Fruit fly (Drosophila melanogaster) whole organism, pupa: ENCODE results near the gene yellow-b.

Experiments used
- CG10348 ChIP-seq: fragments of 200-800 bp; sonication (Bioruptor generic); IDR thresholded peaks from 2 replicates; pipeline ENCODE4 v1.3.6; 2022; ENCODE audit warnings: missing biosample characterization, missing genetic modification characterization
- CG12605 ChIP-seq: fragments of 200-800 bp; sonication (Bioruptor generic); IDR thresholded peaks from 2 replicates; pipeline ENCODE4 v1.3.6; 2022; ENCODE audit warnings: missing biosample characterization, missing genetic modification characterization
- CG13204 ChIP-seq: fragments of 200-800 bp; sonication (Bioruptor generic); optimal IDR thresholded peaks from 2 replicates; lab custom pipeline; 2018; ENCODE audit warnings: missing biosample characterization, mild to moderate bottlenecking, missing genetic modification characterization, moderate library complexity
- CG14655 ChIP-seq: fragments of 200-800 bp; sonication (Bioruptor generic); optimal IDR thresholded peaks from 3 replicates; lab custom pipeline; 2017; ENCODE audit warnings: mild to moderate bottlenecking, missing biosample characterization, missing genetic modification reagents, missing genetic modification characterization
- CG15710 ChIP-seq: fragments of 200-800 bp; sonication (Bioruptor generic); optimal IDR thresholded peaks from 2 replicates; lab custom pipeline; 2018; ENCODE audit warnings: missing biosample characterization, mild to moderate bottlenecking, missing genetic modification characterization, moderate library complexity
- CG17806 ChIP-seq: fragments of 200-800 bp; sonication (Bioruptor generic); optimal IDR thresholded peaks from 2 replicates; lab custom pipeline; 2018; ENCODE audit warnings: missing biosample characterization, mild to moderate bottlenecking, missing genetic modification characterization, moderate library complexity
- CG32121 ChIP-seq: fragments of 200-800 bp; sonication (Bioruptor generic); IDR thresholded peaks from 2 replicates; pipeline ENCODE4 v1.3.6; 2022; ENCODE audit warnings: missing biosample characterization, missing genetic modification characterization
- CG34367 ChIP-seq: fragments of 200-800 bp; sonication (Bioruptor generic); optimal IDR thresholded peaks from 2 replicates; lab custom pipeline; 2018; ENCODE audit warnings: missing biosample characterization, mild to moderate bottlenecking, missing genetic modification characterization
- CG4496 ChIP-seq: fragments of 200-800 bp; sonication (Bioruptor generic); IDR thresholded peaks from 3 replicates; pipeline ENCODE4 v1.3.6; 2022; ENCODE audit warnings: missing biosample characterization, missing genetic modification characterization
- CG8159 ChIP-seq: fragments of 200-800 bp; sonication (Bioruptor generic); optimal IDR thresholded peaks from 3 replicates; lab custom pipeline; 2018; ENCODE audit warnings: missing biosample characterization, mild to moderate bottlenecking, missing genetic modification characterization, moderate library complexity
- CG8301 ChIP-seq: fragments of 200-800 bp; sonication (Bioruptor generic); optimal IDR thresholded peaks from 2 replicates; lab custom pipeline; 2018; ENCODE audit warnings: missing biosample characterization, mild to moderate bottlenecking, missing genetic modification characterization
- CG9948 ChIP-seq: fragments of 200-800 bp; sonication (Bioruptor generic); optimal IDR thresholded peaks from 2 replicates; lab custom pipeline; 2018; ENCODE audit warnings: missing biosample characterization, mild to moderate bottlenecking, missing genetic modification characterization, moderate library complexity
- D1 ChIP-seq: fragments of 200-800 bp; sonication (Bioruptor generic); optimal IDR thresholded peaks from 2 replicates; lab custom pipeline; 2018; ENCODE audit warnings: missing biosample characterization, mild to moderate bottlenecking, missing genetic modification characterization, moderate library complexity
- EcR ChIP-seq: fragments of 200-800 bp; sonication (Bioruptor generic); optimal IDR thresholded peaks from 3 replicates; lab custom pipeline; 2019; ENCODE audit warnings: missing biosample characterization, missing genetic modification characterization, mild to moderate bottlenecking, moderate library complexity, missing genetic modification reagents
- Ets98B ChIP-seq: fragments of 200-800 bp; sonication (Bioruptor generic); IDR thresholded peaks from 2 replicates; pipeline ENCODE4 v1.3.6; 2022; ENCODE audit warnings: missing biosample characterization, missing genetic modification characterization
- Pif1A ChIP-seq: fragments of 200-800 bp; sonication (Bioruptor generic); optimal IDR thresholded peaks from 3 replicates; lab custom pipeline; 2016; ENCODE audit warnings: missing biosample characterization, missing genetic modification characterization
- Pif1B ChIP-seq: fragments of 200-800 bp; sonication (Bioruptor generic); optimal IDR thresholded peaks from 3 replicates; lab custom pipeline; 2016; ENCODE audit warnings: missing biosample characterization, missing genetic modification characterization
- Snoo ChIP-seq: fragments of 200-800 bp; sonication (Bioruptor generic); optimal IDR thresholded peaks from 3 replicates; lab custom pipeline; 2017; ENCODE audit warnings: missing biosample characterization, mild to moderate bottlenecking, missing genetic modification characterization, inconsistent platforms
- fd96Ca ChIP-seq: fragments of 200-800 bp; sonication (Bioruptor generic); IDR thresholded peaks from 3 replicates; pipeline ENCODE4 v1.3.6; 2022; ENCODE audit warnings: missing biosample characterization, missing genetic modification characterization
- gl ChIP-seq: fragments of 200-800 bp; sonication (Bioruptor generic); optimal IDR thresholded peaks from 2 replicates; lab custom pipeline; 2018; ENCODE audit warnings: missing biosample characterization, mild to moderate bottlenecking, missing genetic modification characterization
- rn ChIP-seq: fragments of 200-800 bp; sonication (Bioruptor generic); IDR thresholded peaks from 2 replicates; pipeline ENCODE4 v1.3.6; 2022; ENCODE audit warnings: missing biosample characterization, missing genetic modification characterization

The yellow-b gene

dm6 chr2L:16715133-16715833 is 38.9 kb upstream of the yellow-b start:
- TF ChIP-seq EcR (GFP tag; lab: Kevin White, UChicago): no peak
- no peak for TF ChIP-seq Pif1B (GFP tag; lab: Kevin White, UChicago)
- no peak for TF ChIP-seq CG32121 (GFP tag; lab: Robert Waterston, UW)
- TF ChIP-seq CG15710 (tag; lab: Kevin White, UChicago): no peak
- no peak for TF ChIP-seq Snoo
- TF ChIP-seq D1 (tag; lab: Kevin White, UChicago): no peak
- TF ChIP-seq Pif1A (GFP tag; lab: Kevin White, UChicago): no peak
- no peak for TF ChIP-seq CG10348 (GFP tag; lab: Robert Waterston, UW)
- no peak for TF ChIP-seq CG8159
- TF ChIP-seq, all 21 proteins: peak for 0

dm6 chr2L:16715841-16716701 is 38.1 kb upstream of the yellow-b start, which contains the start of the genes Cyt-c-d and CG31808:
Gene Cyt-c-d (plus strand): TSS chr2L:16715891.
Gene CG31808 (minus strand): TSS chr2L:16716195.
- peak; percentile 95 for TF ChIP-seq CG9948
- TF ChIP-seq Pif1B (GFP tag; lab: Kevin White, UChicago): peak; percentile 98
- TF ChIP-seq rn (GFP tag; lab: Robert Waterston, UW): peak; percentile 97
- TF ChIP-seq CG34367: peak; percentile 93
- TF ChIP-seq D1 (tag; lab: Kevin White, UChicago): peak; percentile 89
- TF ChIP-seq CG4496 (GFP tag; lab: Robert Waterston, UW): no peak; the same call in 2 of the 3 replicates
- peak; percentile 82 for TF ChIP-seq CG13204 (GFP tag; lab: Kevin White, UChicago)
- TF ChIP-seq Pif1A (GFP tag; lab: Kevin White, UChicago): peak; percentile 98
- TF ChIP-seq CG8159: peak; percentile 94
- peak; percentile 32 for TF ChIP-seq EcR (GFP tag; lab: Kevin White, UChicago)
- TF ChIP-seq CG32121 (GFP tag; lab: Robert Waterston, UW): peak; percentile 99
- peak; percentile 99 for TF ChIP-seq Ets98B (GFP tag; lab: Robert Waterston, UW)
- TF ChIP-seq CG12605 (GFP tag; lab: Robert Waterston, UW): peak; percentile 99
- peak; percentile 99 for TF ChIP-seq CG14655 (GFP tag; lab: Kevin White, UChicago)
- TF ChIP-seq fd96Ca (GFP tag; lab: Robert Waterston, UW): peak; percentile 99
- peak; percentile 96 for TF ChIP-seq Snoo
- peak; percentile 95 for TF ChIP-seq CG10348 (GFP tag; lab: Robert Waterston, UW)
- peak; percentile 94 for TF ChIP-seq CG15710 (tag; lab: Kevin White, UChicago)
- peak; percentile 95 for TF ChIP-seq CG17806 (tag; lab: Kevin White, UChicago)
- TF ChIP-seq CG8301 (tag; lab: Kevin White, UChicago): peak; percentile 99
- TF ChIP-seq gl (tag; lab: Kevin White, UChicago): peak; percentile 85

- TF ChIP-seq CG8159 (no peak), CG34367 (no peak), D1 (tag; lab: Kevin White, UChicago) (no peak), CG32121 (GFP tag; lab: Robert Waterston, UW) (peak; percentile 63)
Measured at dm6 chr2L:16716771-16717170, 37.4 kb upstream of the yellow-b start.

- no peak for TF ChIP-seq CG17806 (tag; lab: Kevin White, UChicago)
- TF ChIP-seq D1 (tag; lab: Kevin White, UChicago): no peak
- no peak for TF ChIP-seq CG13204 (GFP tag; lab: Kevin White, UChicago)
- TF ChIP-seq Ets98B (GFP tag; lab: Robert Waterston, UW): peak; percentile 37; the same call in 1 of the 2 replicates
- TF ChIP-seq rn (GFP tag; lab: Robert Waterston, UW): 0 out of 2 replicates have a peak, but pooled peaks have one; percentile 4
- no peak for TF ChIP-seq CG12605 (GFP tag; lab: Robert Waterston, UW)
- TF ChIP-seq CG14655 (GFP tag; lab: Kevin White, UChicago): peak; percentile 46
- TF ChIP-seq CG10348 (GFP tag; lab: Robert Waterston, UW): no peak
- no peak for TF ChIP-seq CG34367
- no peak for TF ChIP-seq fd96Ca (GFP tag; lab: Robert Waterston, UW)
- no peak for TF ChIP-seq CG8159
- peak; percentile 40 for TF ChIP-seq CG8301 (tag; lab: Kevin White, UChicago)
- no peak for TF ChIP-seq Snoo
- no peak for TF ChIP-seq EcR (GFP tag; lab: Kevin White, UChicago)
- TF ChIP-seq CG15710 (tag; lab: Kevin White, UChicago): no peak
- TF ChIP-seq gl (tag; lab: Kevin White, UChicago): no peak
- no peak for TF ChIP-seq Pif1A (GFP tag; lab: Kevin White, UChicago)
- peak; percentile 54 for TF ChIP-seq CG32121 (GFP tag; lab: Robert Waterston, UW)
- 0 out of 3 replicates have a peak, but pooled peaks have one; percentile 43 for TF ChIP-seq CG4496 (GFP tag; lab: Robert Waterston, UW)
- TF ChIP-seq CG9948: no peak
Measured at dm6 chr2L:16718446-16719173, 35.5 kb upstream of the yellow-b start.
